Fruit fly (Drosophila melanogaster): ENCODE measurements around the gene CG5004.

CG5004 gene

DNA sequence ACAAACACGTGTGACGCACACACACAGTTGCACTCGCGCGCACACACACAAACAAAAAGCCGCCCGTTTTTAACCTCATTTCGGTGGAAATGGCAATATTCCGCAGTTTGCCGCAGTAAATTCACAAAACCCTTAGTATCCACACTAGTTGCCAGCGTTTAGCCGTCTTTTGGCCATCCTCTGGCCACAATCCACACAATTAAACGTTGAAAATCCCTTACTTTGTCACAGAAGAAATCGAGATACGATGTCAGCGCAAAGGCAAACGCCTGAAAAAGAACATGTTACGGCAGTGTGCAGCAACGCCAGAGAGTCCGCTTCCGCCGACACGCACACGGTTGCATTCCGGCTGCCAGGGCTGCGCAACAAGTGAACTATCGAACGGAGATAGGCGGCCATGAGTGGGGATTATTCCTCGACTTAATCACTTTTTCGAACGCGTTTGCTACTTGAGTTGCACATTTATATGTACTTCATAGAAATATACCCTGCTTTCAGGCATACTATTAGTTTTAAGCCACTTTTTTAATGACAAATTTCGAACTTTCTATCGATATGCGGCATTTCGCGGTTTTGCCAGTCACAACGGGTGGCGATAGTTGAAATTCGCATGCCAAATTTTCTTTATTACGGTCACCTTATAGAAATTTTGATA lies 40.7 kb downstream of the CG5004 start, which contains the start of gene RpS5a (continued):
- TF ChIP-seq CG2116 (GFP tag; optimal IDR thresholded peaks at IDR 0.05) (peak; percentile 98), Fer3 (tag; optimal IDR thresholded peaks at IDR 0.05) (peak; percentile 76), pfk (GFP tag; optimal IDR thresholded peaks at IDR 0.05) (peak; percentile 72), Usf (GFP tag; optimal IDR thresholded peaks at IDR 0.05) (peak; percentile 84), CG8290 (GFP tag; optimal IDR thresholded peaks at IDR 0.05) (peak; percentile 79), CG8290 (tag; optimal IDR thresholded peaks at IDR 0.05) (peak; percentile 70 to 86), HmgZ (tag; optimal IDR thresholded peaks at IDR 0.05) (peak; percentile 78), ap (GFP tag; IDR thresholded peaks at IDR 0.05) (peak; percentile 45; the same call in 1 of the 2 replicates), CG33557 (GFP tag; optimal IDR thresholded peaks at IDR 0.05) (peak; percentile 73), CG2712 (tag; optimal IDR thresholded peaks at IDR 0.05) (peak; percentile 49), CG6272 (GFP tag; IDR thresholded peaks at IDR 0.05) (peak; percentile 68; the same call in 1 of the 2 replicates), CG2202 (tag; optimal IDR thresholded peaks at IDR 0.05) (peak; percentile 72), fru (optimal IDR thresholded peaks at IDR 0.05) (no peak), sens (GFP tag) (peak; percentile 95), CG1647 (GFP tag; optimal IDR thresholded peaks at IDR 0.05) (peak; percentile 54), croc (GFP tag; conservative IDR thresholded peaks at IDR 0.05) (peak; percentile 62; the same call in 2 of the 3 replicates), klu (GFP tag; IDR thresholded peaks at IDR 0.05) (peak; percentile 64), prd (optimal IDR thresholded peaks at IDR 0.05) (no peak), prd (GFP tag; IDR thresholded peaks at IDR 0.05) (peak; percentile 69), Sox102F (GFP tag; optimal IDR thresholded peaks at IDR 0.05) (no peak), Fer1 (GFP tag; optimal IDR thresholded peaks at IDR 0.05) (peak; percentile 80), dpn (GFP tag; optimal IDR thresholded peaks at IDR 0.05) (peak; percentile 62 to 84), Hand (GFP tag; optimal IDR thresholded peaks at IDR 0.05) (peak; percentile 57), unc-4 (GFP tag; IDR thresholded peaks at IDR 0.05; ENCODE audit: partially characterized antibody) (peak; percentile 64; the same call in 1 of the 2 replicates), eve (GFP tag; optimal IDR thresholded peaks at IDR 0.05) (peak in 1 of 2 experiments; percentile 17), CG31365 (tag; optimal IDR thresholded peaks at IDR 0.05) (peak; percentile 60), slbo (GFP tag; IDR thresholded peaks at IDR 0.05) (peak; percentile 75), CG10979 (tag; optimal IDR thresholded peaks at IDR 0.05) (peak; percentile 60), dati (GFP tag; IDR thresholded peaks at IDR 0.05) (peak; percentile 47; the same call in 1 of the 2 replicates), HLH54F (GFP tag; optimal IDR thresholded peaks at IDR 0.05) (peak; percentile 85), oc (tag; optimal IDR thresholded peaks at IDR 0.05) (no peak), CG17385 (GFP tag; optimal IDR thresholded peaks at IDR 0.05) (peak; percentile 84), Hsf (GFP tag; optimal IDR thresholded peaks at IDR 0.05) (peak; percentile 78), pzg (GFP tag; optimal IDR thresholded peaks at IDR 0.05) (peak; percentile 74), CG6791 (GFP tag; IDR thresholded peaks at IDR 0.05; ENCODE audit: partially characterized antibody) (peak; percentile 72; the same call in 1 of the 3 replicates), lbe (GFP tag; optimal IDR thresholded peaks at IDR 0.05) (no peak), HLH3B (GFP tag; IDR thresholded peaks at IDR 0.05) (peak; percentile 46), CG12155 (GFP tag; optimal IDR thresholded peaks at IDR 0.05) (peak; percentile 59), CkIIα-i1 (GFP tag; IDR thresholded peaks at IDR 0.05) (no peak), NFAT (GFP tag; IDR thresholded peaks at IDR 0.05) (peak; percentile 59; the same call in 1 of the 2 replicates), CG17912 (GFP tag; optimal IDR thresholded peaks at IDR 0.05) (peak; percentile 85), CG5180 (GFP tag; optimal IDR thresholded peaks at IDR 0.05) (peak; percentile 66), CG4404 (GFP tag; IDR thresholded peaks at IDR 0.05) (peak; percentile 73), fd102C (GFP tag; optimal IDR thresholded peaks at IDR 0.05) (peak; percentile 71), Dref (GFP tag; IDR thresholded peaks at IDR 0.05) (peak; percentile 59), crc (GFP tag; optimal IDR thresholded peaks at IDR 0.05) (peak; percentile 68), bab2 (GFP tag; optimal IDR thresholded peaks at IDR 0.05) (peak; percentile 67), Doc2 (GFP tag; IDR thresholded peaks at IDR 0.05) (no peak), HHEX (GFP tag; optimal IDR thresholded peaks at IDR 0.05) (peak; percentile 90), chm (GFP tag; IDR thresholded peaks at IDR 0.05) (peak; percentile 87), ham (GFP tag; IDR thresholded peaks at IDR 0.05) (no peak)

Measured in whole organism, embryonic.